Fruit fly (Drosophila melanogaster): Measurements from ENCODE around the gene Trissin.

The Trissin gene

dm6 chr3R:15475973-15476692, 9.1 kb downstream of the Trissin start, which contains the start of gene AdamTS-A:
Gene AdamTS-A, minus strand, starts transcription at chr3R:15476193.
- TF ChIP-seq EcR (GFP tag; optimal IDR thresholded peaks at IDR 0.05) (no peak), Dll (optimal IDR thresholded peaks at IDR 0.05) (peak; percentile 55), usp (GFP tag; optimal IDR thresholded peaks at IDR 0.05) (no peak), psq (optimal IDR thresholded peaks at IDR 0.05) (no peak), CG8478 (optimal IDR thresholded peaks at IDR 0.05) (no peak), pan (optimal IDR thresholded peaks at IDR 0.05) (no peak)

dm6 chr3R:15474820-15475219, 10.4 kb downstream of the Trissin start:
- TF ChIP-seq psq (optimal IDR thresholded peaks at IDR 0.05) (no peak), Dll (optimal IDR thresholded peaks at IDR 0.05) (no peak), CG8478 (optimal IDR thresholded peaks at IDR 0.05) (no peak), pan (optimal IDR thresholded peaks at IDR 0.05) (no peak), usp (GFP tag; optimal IDR thresholded peaks at IDR 0.05) (no peak), EcR (GFP tag; optimal IDR thresholded peaks at IDR 0.05) (no peak)

dm6 chr3R:15473360-15473938, 11.7 kb downstream of the Trissin start:
- TF ChIP-seq pan (optimal IDR thresholded peaks at IDR 0.05): no peak
- TF ChIP-seq Dll (optimal IDR thresholded peaks at IDR 0.05): no peak
- no peak for TF ChIP-seq CG8478 (optimal IDR thresholded peaks at IDR 0.05)
- TF ChIP-seq EcR (GFP tag; optimal IDR thresholded peaks at IDR 0.05): no peak
- TF ChIP-seq usp (GFP tag; optimal IDR thresholded peaks at IDR 0.05): no peak

- TF ChIP-seq psq (optimal IDR thresholded peaks at IDR 0.05) (no peak), CG8478 (optimal IDR thresholded peaks at IDR 0.05) (no peak), pan (optimal IDR thresholded peaks at IDR 0.05) (no peak), Dll (optimal IDR thresholded peaks at IDR 0.05) (no peak), EcR (GFP tag; optimal IDR thresholded peaks at IDR 0.05) (no peak), usp (GFP tag; optimal IDR thresholded peaks at IDR 0.05) (no peak)
Measured at dm6 chr3R:15472753-15473212, 12.4 kb downstream of the Trissin start.

dm6 chr3R:15471742-15472141, 13.5 kb downstream of the Trissin start:
- no peak for TF ChIP-seq psq (optimal IDR thresholded peaks at IDR 0.05)

dm6 chr3R:15467991-15468764, 17.0 kb downstream of the Trissin start:
- TF ChIP-seq usp (GFP tag; optimal IDR thresholded peaks at IDR 0.05) (no peak), EcR (GFP tag; optimal IDR thresholded peaks at IDR 0.05) (no peak), pan (optimal IDR thresholded peaks at IDR 0.05) (no peak), psq (optimal IDR thresholded peaks at IDR 0.05) (no peak), CG8478 (optimal IDR thresholded peaks at IDR 0.05) (no peak), Dll (optimal IDR thresholded peaks at IDR 0.05) (no peak)

dm6 chr3R:15463172-15463571, 22.0 kb downstream of the Trissin start:
- TF ChIP-seq pan (optimal IDR thresholded peaks at IDR 0.05) (no peak), EcR (GFP tag; optimal IDR thresholded peaks at IDR 0.05) (peak in 1 of 2 experiments; percentile 76)

dm6 chr3R:15458186-15458715, 26.9 kb downstream of the Trissin start:
- TF ChIP-seq Dll (optimal IDR thresholded peaks at IDR 0.05) (no peak), pan (optimal IDR thresholded peaks at IDR 0.05) (no peak), CG8478 (optimal IDR thresholded peaks at IDR 0.05) (no peak), EcR (GFP tag; optimal IDR thresholded peaks at IDR 0.05) (no peak), usp (GFP tag; optimal IDR thresholded peaks at IDR 0.05) (no peak), psq (optimal IDR thresholded peaks at IDR 0.05) (no peak)

- TF ChIP-seq usp (GFP tag; optimal IDR thresholded peaks at IDR 0.05) (no peak), psq (optimal IDR thresholded peaks at IDR 0.05) (no peak), pan (optimal IDR thresholded peaks at IDR 0.05) (no peak), EcR (GFP tag; optimal IDR thresholded peaks at IDR 0.05) (no peak), Dll (optimal IDR thresholded peaks at IDR 0.05) (no peak), CG8478 (optimal IDR thresholded peaks at IDR 0.05) (no peak)
Measured at dm6 chr3R:15457386-15458011, 27.7 kb downstream of the Trissin start.

dm6 chr3R:15451344-15452107, 33.7 kb downstream of the Trissin start:
- TF ChIP-seq Dll (optimal IDR thresholded peaks at IDR 0.05) (no peak), CG8478 (optimal IDR thresholded peaks at IDR 0.05) (no peak), usp (GFP tag; optimal IDR thresholded peaks at IDR 0.05) (no peak), EcR (GFP tag; optimal IDR thresholded peaks at IDR 0.05) (no peak), psq (optimal IDR thresholded peaks at IDR 0.05) (no peak), pan (optimal IDR thresholded peaks at IDR 0.05) (no peak)

dm6 chr3R:15448657-15449056, 36.5 kb downstream of the Trissin start:
- TF ChIP-seq psq (optimal IDR thresholded peaks at IDR 0.05) (no peak), Dll (optimal IDR thresholded peaks at IDR 0.05) (peak; percentile 45)
